Worm (Caenorhabditis elegans) whole organism, L4/young adult: ENCODE measurements around the gene srxa-4.
"Not testable (repeated sequence)": the region's sequence is repeated elsewhere in the genome, so short reads cannot be mapped to it uniquely, and the experiment has no call there.

Experiments used
- W03F9.2 ChIP-seq: fragments of 150-350 bp; optimal IDR thresholded peaks from 2 replicates; lab custom pipeline; 2014; ENCODE audit warnings: missing biosample characterization, missing genetic modification characterization
- dao-5 ChIP-seq: sonication (generic microtip); optimal IDR thresholded peaks from 2 replicates; lab custom pipeline; 2016; ENCODE audit warnings: missing genotype, missing genetic modification characterization, moderate library complexity, missing compliant biosample characterization
- him-1 ChIP-seq: sonication (generic microtip); optimal IDR thresholded peaks from 2 replicates; lab custom pipeline; 2016; ENCODE audit warnings: missing genotype, missing genetic modification reagents, missing genetic modification characterization, missing compliant biosample characterization

Gene srxa-4

DNA sequence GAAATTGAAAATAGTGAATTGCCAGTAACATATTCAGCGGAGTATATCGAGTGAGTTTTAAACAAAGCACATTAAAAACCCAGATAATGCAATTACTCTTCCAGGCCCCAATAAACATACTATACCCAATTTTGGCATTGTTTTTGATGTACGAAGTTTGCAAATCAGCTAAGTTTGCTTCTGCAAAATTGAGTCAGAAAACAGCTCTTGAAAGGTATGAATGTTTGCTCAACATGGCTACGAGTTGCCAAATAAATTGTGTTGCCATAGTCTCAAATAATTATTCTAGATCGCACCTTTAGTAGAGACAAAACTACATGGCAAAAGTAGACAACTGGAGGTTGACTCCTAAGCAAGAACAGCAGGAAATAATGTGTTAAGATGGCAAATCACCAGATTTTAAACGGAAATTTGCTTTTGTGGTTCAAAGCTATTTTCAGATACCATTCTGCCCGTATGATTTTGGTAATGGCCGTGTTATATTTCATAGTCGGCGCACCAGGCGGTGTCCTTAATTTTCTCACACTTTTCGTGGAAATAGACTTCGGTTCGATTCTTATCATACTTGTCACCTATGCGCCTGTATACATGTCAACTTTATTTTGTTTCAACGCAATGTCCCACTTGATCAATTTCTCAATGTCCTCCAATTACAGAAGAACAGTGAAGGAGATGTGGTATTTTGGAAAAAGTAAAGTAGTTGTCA is 12.3 kb downstream of the srxa-4 start:
- no peak for TF ChIP-seq dao-5 (tag; lab: Kevin White, UChicago)
- no peak for TF ChIP-seq him-1 (tag; lab: Kevin White, UChicago)

DNA sequence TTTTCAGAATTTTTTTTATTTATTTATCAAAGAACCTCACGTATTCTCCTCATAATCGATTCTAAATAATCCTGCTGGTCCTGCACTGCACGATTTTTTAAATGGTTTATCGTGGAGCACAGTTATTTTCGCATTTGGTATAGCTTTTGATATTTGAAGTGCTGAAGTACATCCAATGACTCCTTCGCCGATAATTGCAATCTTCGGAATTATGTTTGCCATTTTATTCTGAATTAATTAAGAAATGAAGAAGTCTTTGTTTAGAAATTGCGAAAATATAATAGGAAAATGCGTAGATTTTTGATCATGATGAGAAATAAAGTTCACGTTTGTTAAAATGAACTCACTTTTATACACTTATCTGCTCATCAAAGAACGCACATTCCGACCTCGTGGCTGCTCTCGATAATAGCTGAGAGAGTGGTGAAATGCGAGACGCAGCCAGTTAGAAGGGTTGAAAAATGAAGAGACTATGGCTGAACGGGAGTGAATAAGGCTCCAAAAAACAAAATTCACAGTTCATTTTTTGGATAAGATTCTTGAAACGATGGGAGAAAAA is 14.6 kb downstream of the srxa-4 start:
- TF ChIP-seq dao-5 (tag; lab: Kevin White, UChicago) (no peak), W03F9.2 (tag; lab: Kevin White, UChicago) (peak; percentile 0)

DNA sequence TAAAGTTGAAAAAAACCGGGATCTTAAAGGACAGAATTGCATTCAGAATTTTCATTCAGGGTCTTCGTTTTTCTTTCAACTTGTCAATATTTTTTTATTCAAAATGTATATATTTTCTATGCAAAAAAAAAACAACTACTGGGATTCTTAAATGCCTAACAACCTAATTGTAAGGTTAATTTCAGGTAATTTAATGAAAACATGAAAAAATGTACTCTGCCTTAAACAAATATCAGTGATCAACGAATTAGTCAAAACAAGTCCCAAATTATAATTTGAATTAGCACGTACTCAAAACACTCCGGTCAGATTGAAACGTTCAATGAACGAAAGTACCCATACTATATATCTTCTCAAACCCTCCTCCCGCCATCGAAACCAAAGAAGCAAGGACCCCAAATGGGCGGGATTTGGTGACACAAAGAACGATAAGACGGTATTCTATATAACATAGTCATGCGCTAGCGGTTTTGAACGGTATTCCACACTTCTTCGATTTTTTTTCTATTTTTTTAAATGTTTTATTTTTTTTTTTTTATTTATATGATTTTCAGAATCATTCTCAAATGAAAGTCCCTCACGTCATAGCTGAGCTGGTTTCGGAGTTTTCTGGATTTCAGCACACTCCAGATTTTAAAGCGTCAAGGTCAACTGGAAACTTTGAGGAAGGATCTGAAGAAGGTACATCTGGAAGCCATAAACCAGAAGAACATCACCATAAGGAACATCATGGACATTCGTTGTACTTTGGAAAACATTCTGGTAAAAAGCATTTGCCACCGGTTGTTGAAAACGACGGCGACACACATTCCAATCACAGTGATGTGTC is 15.3 kb downstream of the srxa-4 start, which contains the start of the genes ddo-2 and F25E5.8:
TSS of gene ddo-2 (minus strand) at position 330 of the 829 bp plus-strand sequence.
TSS of gene F25E5.8 (plus strand) at position 555 of the 829 bp plus-strand sequence.
- TF ChIP-seq him-1 (tag; lab: Kevin White, UChicago), result no peak
- TF ChIP-seq W03F9.2 (tag; lab: Kevin White, UChicago), result no peak
- TF ChIP-seq dao-5 (tag; lab: Kevin White, UChicago), result no peak

- TF ChIP-seq dao-5 (tag; lab: Kevin White, UChicago) (no peak), him-1 (tag; lab: Kevin White, UChicago) (no peak), W03F9.2 (tag; lab: Kevin White, UChicago) (no peak)
Measured at ce11 chrV:7436509-7436908, 16.2 kb downstream of the srxa-4 start.

DNA sequence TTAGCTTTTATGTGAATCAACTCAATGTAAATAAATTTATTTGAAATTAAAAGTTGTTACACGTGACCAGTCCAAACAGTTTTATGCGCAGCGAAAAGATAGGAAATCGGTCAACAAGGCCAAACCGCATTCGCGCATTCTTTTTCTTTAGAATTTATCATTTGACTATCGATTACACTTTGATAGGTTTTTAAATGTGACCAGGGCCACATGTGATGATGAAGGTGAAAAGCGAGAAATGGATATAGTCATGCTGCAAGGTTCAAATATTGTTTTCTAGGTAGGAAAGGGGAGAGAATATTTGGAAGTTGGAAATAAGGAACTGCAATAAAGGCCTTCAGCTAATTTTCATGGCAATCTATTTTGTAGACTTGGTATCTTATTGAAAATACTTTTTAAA is 16.6 kb downstream of the srxa-4 start:
- TF ChIP-seq him-1 (tag; lab: Kevin White, UChicago) (no peak), dao-5 (tag; lab: Kevin White, UChicago) (no peak), W03F9.2 (tag; lab: Kevin White, UChicago) (no peak)

DNA sequence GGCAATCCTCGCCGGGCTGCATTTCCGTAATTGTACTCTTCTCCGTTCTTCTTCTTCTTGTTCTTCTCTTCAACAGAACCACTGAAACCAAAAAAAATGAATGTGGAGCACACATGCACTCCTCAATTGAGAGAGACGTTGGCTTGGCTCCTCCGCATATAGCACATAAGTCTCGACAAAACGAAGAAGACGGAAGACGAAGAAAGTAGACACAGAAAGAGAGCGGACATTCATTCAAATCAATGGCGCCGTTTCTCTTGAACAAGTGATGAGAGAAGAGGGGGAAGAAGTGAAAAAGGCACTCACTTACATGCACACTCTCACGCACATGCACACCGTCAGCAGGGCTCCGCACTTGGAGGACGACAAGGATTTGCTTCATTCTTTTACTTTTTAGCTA is 17.3 kb downstream of the srxa-4 start, which contains the start of gene F25E5.9:
TSS of gene F25E5.9 (minus strand) at position 382 of the 400 bp plus-strand sequence.
- TF ChIP-seq dao-5 (tag; lab: Kevin White, UChicago) (no peak), W03F9.2 (tag; lab: Kevin White, UChicago) (no peak), him-1 (tag; lab: Kevin White, UChicago) (no peak)

ce11 chrV:7437985-7438384 is 17.7 kb downstream of the srxa-4 start, which contains the start of gene F25E5.16:
Gene F25E5.16, plus strand, starts transcription at chrV:7438285.
- TF ChIP-seq W03F9.2 (tag; lab: Kevin White, UChicago), result no peak
- TF ChIP-seq him-1 (tag; lab: Kevin White, UChicago), result no peak

DNA sequence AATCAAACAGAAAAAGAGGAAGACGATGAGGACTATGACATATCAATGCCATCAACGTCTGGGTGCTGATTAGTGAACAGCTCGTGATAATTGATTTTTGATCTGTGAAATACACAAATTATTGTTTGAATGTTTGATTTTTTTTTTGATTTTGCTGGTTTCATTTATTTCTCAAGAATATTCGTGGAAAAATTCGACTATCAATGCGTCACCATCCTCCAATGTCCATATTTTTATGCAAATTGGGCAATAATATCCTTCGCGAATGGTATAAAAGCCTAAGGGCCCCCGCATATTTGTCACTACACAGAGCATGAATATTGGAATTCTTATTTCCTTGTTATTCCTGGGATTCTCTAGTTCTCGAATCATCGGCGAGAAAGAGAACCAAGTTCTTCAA is 19.5 kb downstream of the srxa-4 start, which contains the start of gene try-13:
TSS of gene try-13 (plus strand) at position 301 of the 400 bp plus-strand sequence.
- TF ChIP-seq him-1 (tag; lab: Kevin White, UChicago), result no peak
- no peak for TF ChIP-seq W03F9.2 (tag; lab: Kevin White, UChicago)
- no peak for TF ChIP-seq dao-5 (tag; lab: Kevin White, UChicago)

ce11 chrV:7444331-7444730 is 24.1 kb downstream of the srxa-4 start, which contains the start of gene nhr-141:
Gene nhr-141, plus strand, starts transcription at chrV:7444661.
- not testable (repeated sequence) for TF ChIP-seq dao-5, him-1, W03F9.2 (tag; lab: Kevin White, UChicago)

DNA sequence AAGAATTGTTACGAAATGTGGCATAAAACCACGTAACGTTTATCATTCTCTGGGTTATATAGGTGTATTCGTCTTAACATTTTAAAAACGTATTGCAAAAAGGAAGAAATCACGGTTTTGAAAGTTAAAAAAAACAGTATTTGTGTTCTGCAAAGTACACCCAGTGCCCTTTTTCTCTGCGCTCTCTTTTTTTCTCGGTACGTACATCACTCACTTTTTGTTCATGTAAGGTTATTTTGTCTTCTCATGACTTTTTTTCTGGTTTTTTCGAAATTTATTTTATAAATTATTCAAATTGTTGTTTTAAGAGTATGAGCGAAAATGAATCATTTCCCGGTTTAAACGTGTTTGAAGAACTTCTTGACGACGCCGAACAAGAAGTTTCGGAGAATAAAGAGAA is 26.7 kb downstream of the srxa-4 start, which contains the start of gene F25E5.5:
TSS of gene F25E5.5 (plus strand) at position 301 of the 400 bp plus-strand sequence.
- TF ChIP-seq dao-5 (tag; lab: Kevin White, UChicago), result no peak
- no peak for TF ChIP-seq him-1 (tag; lab: Kevin White, UChicago)
- no peak for TF ChIP-seq W03F9.2 (tag; lab: Kevin White, UChicago)

DNA sequence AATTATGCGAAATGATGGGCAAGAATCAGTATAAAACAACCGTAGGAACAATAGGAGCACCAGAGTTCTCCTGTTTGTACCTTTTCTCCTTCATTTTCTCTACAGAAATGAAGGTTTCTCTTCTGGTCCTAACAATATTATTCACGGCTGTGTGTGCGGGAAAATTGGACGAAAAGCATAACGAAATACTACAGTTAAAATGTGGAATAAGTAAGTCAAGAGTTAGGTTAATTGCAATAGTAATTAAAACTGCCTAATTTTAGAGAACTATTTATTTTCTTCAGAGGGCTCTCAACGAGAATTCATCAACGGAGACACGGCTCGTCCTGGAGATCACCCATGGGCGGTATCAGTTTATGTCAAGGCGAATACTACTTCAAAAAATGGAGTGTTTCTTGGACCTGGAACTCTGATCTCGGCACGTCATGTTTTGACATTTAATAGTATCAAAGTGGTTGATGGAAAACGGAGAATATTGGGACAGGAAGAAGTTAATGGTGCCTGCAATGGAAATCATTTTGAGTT is 29.1 kb downstream of the srxa-4 start, which contains the start of gene try-12:
TSS of gene try-12 (plus strand) at position 51 of the 525 bp plus-strand sequence.
- TF ChIP-seq W03F9.2 (tag; lab: Kevin White, UChicago), result no peak
- TF ChIP-seq him-1 (tag; lab: Kevin White, UChicago), result no peak
- no peak for TF ChIP-seq dao-5 (tag; lab: Kevin White, UChicago)

- no peak for TF ChIP-seq dao-5 (tag; lab: Kevin White, UChicago)
- TF ChIP-seq him-1 (tag; lab: Kevin White, UChicago), result no peak
- TF ChIP-seq W03F9.2 (tag; lab: Kevin White, UChicago), result no peak
Measured at ce11 chrV:7451421-7451820, 31.2 kb downstream of the srxa-4 start, which contains the start of gene try-11. Gene try-11, plus strand, starts transcription at chrV:7451721.
